Worm (Caenorhabditis elegans): Measurements from ENCODE around the gene deg-1.

ce11 chrX:7727601-7728000 is 25.3 kb upstream of the deg-1 start, which contains the start of gene vit-1:
- TF ChIP-seq ama-1 (optimal IDR thresholded peaks at IDR 0.05): no peak
- no peak for TF ChIP-seq ama-1 (GFP tag; optimal IDR thresholded peaks at IDR 0.05)
- TF ChIP-seq dpl-1 (GFP tag; optimal IDR thresholded peaks at IDR 0.05): no peak
- TF ChIP-seq lsy-27 (tag; optimal IDR thresholded peaks at IDR 0.05; ENCODE audit: borderline replicate concordance, insufficient read depth): no peak

Data from whole organism, young adult.